Worm (Caenorhabditis elegans) whole organism, late embryonic: ENCODE measurements around the gene irld-17.

Source experiments
- C08G9.2 ChIP-seq: sonication (generic microtip); optimal IDR thresholded peaks from 2 replicates; lab custom pipeline; 2016; ENCODE audit warnings: mild to moderate bottlenecking, missing genetic modification characterization, moderate library complexity, missing compliant biosample characterization
- C38D4.7 ChIP-seq: fragments of 200-800 bp; sonication (Bioruptor generic); optimal IDR thresholded peaks from 2 replicates; lab custom pipeline; 2018; ENCODE audit warnings: mild to moderate bottlenecking, missing genetic modification characterization, moderate library complexity, missing compliant biosample characterization
- F13H6.1 ChIP-seq: sonication (generic microtip); optimal IDR thresholded peaks from 2 replicates; lab custom pipeline; 2016; ENCODE audit warnings: missing genetic modification characterization, missing compliant biosample characterization
- K02D7.2 ChIP-seq: sonication (generic microtip); optimal IDR thresholded peaks from 2 replicates; lab custom pipeline; 2017; ENCODE audit warnings: mild to moderate bottlenecking, missing genetic modification characterization, missing compliant biosample characterization
- K09A11.1 ChIP-seq: sonication (generic microtip); optimal IDR thresholded peaks from 2 replicates; lab custom pipeline; 2017; ENCODE audit warnings: antibody characterized with exemption, mild to moderate bottlenecking, missing genetic modification characterization, missing compliant biosample characterization; ENCODE audit not compliant: insufficient read depth
- Y22D7AL.16 ChIP-seq: sonication (generic microtip); optimal IDR thresholded peaks from 2 replicates; lab custom pipeline; 2016; ENCODE audit warnings: missing genetic modification characterization, missing compliant biosample characterization
- ahr-1 ChIP-seq: sonication (generic microtip); optimal IDR thresholded peaks from 2 replicates; lab custom pipeline; 2016; ENCODE audit warnings: missing genetic modification characterization, missing compliant biosample characterization
- ama-1 ChIP-seq: fragments of 150-350 bp; optimal IDR thresholded peaks from 2 replicates; lab custom pipeline; 2014
- ceh-22 ChIP-seq: sonication (generic microtip); optimal IDR thresholded peaks from 2 replicates; lab custom pipeline; 2017; ENCODE audit warnings: missing biosample characterization, missing genetic modification characterization
- ceh-31 ChIP-seq: sonication (generic microtip); optimal IDR thresholded peaks from 2 replicates; lab custom pipeline; 2016; ENCODE audit warnings: missing genetic modification characterization, missing compliant biosample characterization
- ceh-45 ChIP-seq: fragments of 200-800 bp; sonication (Bioruptor generic); IDR thresholded peaks from 2 replicates; pipeline ENCODE4 v1.3.6; 2022; ENCODE audit warnings: missing genetic modification reagents, missing genetic modification characterization, missing compliant biosample characterization
- ceh-48 ChIP-seq: sonication (generic microtip); optimal IDR thresholded peaks from 2 replicates; lab custom pipeline; 2016; ENCODE audit warnings: missing genetic modification characterization, inconsistent platforms, missing compliant biosample characterization
- che-1 ChIP-seq: sonication (generic microtip); optimal IDR thresholded peaks from 2 replicates; lab custom pipeline; 2016; ENCODE audit warnings: mild to moderate bottlenecking, missing genetic modification characterization, missing compliant biosample characterization
- elt-2 ChIP-seq: sonication (generic microtip); optimal IDR thresholded peaks from 2 replicates; lab custom pipeline; 2016; ENCODE audit warnings: missing genetic modification reagents, missing genetic modification characterization, missing compliant biosample characterization
- elt-4 ChIP-seq: sonication (generic microtip); optimal IDR thresholded peaks from 2 replicates; lab custom pipeline; 2016; ENCODE audit warnings: missing genetic modification characterization, missing compliant biosample characterization
- ets-4 ChIP-seq: sonication (generic microtip); optimal IDR thresholded peaks from 2 replicates; lab custom pipeline; 2016; ENCODE audit warnings: missing genetic modification characterization, missing compliant biosample characterization
- eyg-1 ChIP-seq: sonication (generic microtip); optimal IDR thresholded peaks from 2 replicates; lab custom pipeline; 2016; ENCODE audit warnings: missing genotype, missing genetic modification characterization, missing compliant biosample characterization
- fkh-6 ChIP-seq: sonication (generic microtip); optimal IDR thresholded peaks from 2 replicates; lab custom pipeline; 2016; ENCODE audit warnings: missing genetic modification characterization, missing compliant biosample characterization
- gmeb-2 ChIP-seq: sonication (generic microtip); optimal IDR thresholded peaks from 2 replicates; lab custom pipeline; 2016; ENCODE audit warnings: missing genetic modification characterization, inconsistent platforms, missing compliant biosample characterization
- hlh-15 ChIP-seq: sonication (generic microtip); optimal IDR thresholded peaks from 2 replicates; lab custom pipeline; 2016; ENCODE audit warnings: missing genetic modification characterization, missing compliant biosample characterization
- hlh-30 ChIP-seq: sonication (generic microtip); optimal IDR thresholded peaks from 2 replicates; lab custom pipeline; 2017; ENCODE audit warnings: antibody characterized with exemption, missing genetic modification characterization, missing compliant biosample characterization; ENCODE audit not compliant: insufficient read depth
- hlh-6 ChIP-seq: sonication (generic microtip); optimal IDR thresholded peaks from 2 replicates; lab custom pipeline; 2016; ENCODE audit warnings: missing genotype, missing genetic modification characterization, missing compliant biosample characterization
- hlh-8 ChIP-seq: sonication (generic microtip); optimal IDR thresholded peaks from 2 replicates; lab custom pipeline; 2016; ENCODE audit warnings: missing genotype, missing genetic modification characterization, missing compliant biosample characterization
- lin-11 ChIP-seq: fragments of 200-800 bp; sonication (Bioruptor generic); optimal IDR thresholded peaks from 2 replicates; lab custom pipeline; 2018; ENCODE audit warnings: mild to moderate bottlenecking, missing genetic modification characterization, missing compliant biosample characterization
- nhr-232 ChIP-seq: sonication (generic microtip); optimal IDR thresholded peaks from 2 replicates; lab custom pipeline; 2016; ENCODE audit warnings: missing genetic modification characterization, missing compliant biosample characterization
- npax-4 ChIP-seq: sonication (generic microtip); optimal IDR thresholded peaks from 2 replicates; lab custom pipeline; 2016; ENCODE audit warnings: missing genetic modification characterization, missing compliant biosample characterization
- odd-2 ChIP-seq: sonication (generic microtip); optimal IDR thresholded peaks from 2 replicates; lab custom pipeline; 2017; ENCODE audit warnings: antibody characterized with exemption, mild to moderate bottlenecking, missing genetic modification characterization, missing compliant biosample characterization
- pat-9 ChIP-seq: fragments of 200-800 bp; sonication (Bioruptor generic); optimal IDR thresholded peaks from 2 replicates; lab custom pipeline; 2018; ENCODE audit warnings: mild to moderate bottlenecking, missing genetic modification characterization, moderate library complexity, missing compliant biosample characterization
- pha-4 ChIP-seq: fragments of 150-350 bp; optimal IDR thresholded peaks from 2 replicates; lab custom pipeline; 2018; ENCODE audit warnings: missing biosample characterization, missing genetic modification reagents, missing genetic modification characterization
- pqm-1 ChIP-seq: sonication (generic microtip); optimal IDR thresholded peaks from 2 replicates; lab custom pipeline; 2016; ENCODE audit warnings: missing genetic modification characterization, missing compliant biosample characterization
- pros-1 ChIP-seq: fragments of 150-350 bp; optimal IDR thresholded peaks from 2 replicates; lab custom pipeline; 2014; ENCODE audit warnings: missing biosample characterization, missing genetic modification reagents, missing genetic modification characterization
- ref-2 ChIP-seq: sonication (generic microtip); optimal IDR thresholded peaks from 2 replicates; lab custom pipeline; 2016; ENCODE audit warnings: missing genetic modification characterization, missing compliant biosample characterization
- sdc-2 ChIP-seq: sonication (generic microtip); optimal IDR thresholded peaks from 2 replicates; lab custom pipeline; 2016; ENCODE audit warnings: missing genotype, missing genetic modification characterization, missing compliant biosample characterization
- syd-9 ChIP-seq: sonication (generic microtip); optimal IDR thresholded peaks from 2 replicates; lab custom pipeline; 2016; ENCODE audit warnings: mild to moderate bottlenecking, missing genetic modification characterization, moderate library complexity, missing compliant biosample characterization
- tbx-7 ChIP-seq: sonication (generic microtip); optimal IDR thresholded peaks from 2 replicates; lab custom pipeline; 2016; ENCODE audit warnings: missing genotype, missing genetic modification characterization, missing compliant biosample characterization
- ttx-3 ChIP-seq: sonication (generic microtip); optimal IDR thresholded peaks from 2 replicates; lab custom pipeline; 2016; ENCODE audit warnings: missing genetic modification reagents, missing genetic modification characterization, missing compliant biosample characterization
- unc-3 ChIP-seq, 2 experiments: fragments of 200-800 bp in 1 of 2; sonication (Bioruptor generic) in 1 of 2; sonication (generic microtip) in 1 of 2; conservative IDR thresholded peaks in 1 of 2; optimal IDR thresholded peaks in 1 of 2; 2 replicates each; pipeline versions ENCODE4 v1.3.6 to Lab custom; 2016 to 2022; ENCODE audit warnings: missing compliant biosample characterization in 2 of 2, missing genetic modification characterization in 2 of 2, missing genetic modification reagents in 1 of 2
- unc-42 ChIP-seq: sonication (generic microtip); optimal IDR thresholded peaks from 2 replicates; lab custom pipeline; 2016; ENCODE audit warnings: missing genotype, missing genetic modification characterization, missing compliant biosample characterization
- unc-55 ChIP-seq: sonication (generic microtip); optimal IDR thresholded peaks from 2 replicates; lab custom pipeline; 2017; ENCODE audit warnings: missing biosample characterization, missing genetic modification reagents, missing genetic modification characterization
- unc-86 ChIP-seq: sonication (generic microtip); optimal IDR thresholded peaks from 2 replicates; lab custom pipeline; 2016; ENCODE audit warnings: missing genetic modification characterization, missing compliant biosample characterization
- zip-5 ChIP-seq: sonication (generic microtip); optimal IDR thresholded peaks from 2 replicates; lab custom pipeline; 2016; ENCODE audit warnings: missing genetic modification characterization, missing compliant biosample characterization

Gene irld-17

DNA sequence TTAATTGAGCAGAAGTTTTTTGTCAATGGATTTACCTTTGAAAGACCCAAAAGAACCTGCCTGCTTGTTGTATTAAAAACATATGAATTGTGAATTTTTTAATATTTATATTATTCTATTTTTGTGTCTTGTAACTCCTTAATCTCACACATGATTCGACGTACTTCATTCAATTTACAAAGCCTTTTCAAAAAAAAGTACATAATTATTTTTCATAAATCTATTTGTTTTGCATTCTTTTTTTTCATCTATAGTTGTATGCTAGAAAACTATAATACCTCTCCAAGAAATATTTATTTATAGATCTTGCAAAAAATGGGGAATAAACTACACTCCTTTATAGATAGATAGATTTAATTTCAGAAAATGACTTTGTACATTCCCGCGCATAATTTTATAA lies 13.1 kb upstream of the irld-17 start, which contains the start of gene nhr-179:
nhr-179 (minus strand) TSS at position 101 of the 400 bp plus-strand sequence.
- TF ChIP-seq ama-1 (lab: Kevin White, UChicago) (no peak), hlh-8 (no peak), ttx-3 (tag; lab: Kevin White, UChicago) (no peak), fkh-6 (tag; lab: Kevin White, UChicago) (no peak), pat-9 (tag; lab: Kevin White, UChicago) (no peak), pha-4 (no peak), pqm-1 (tag; lab: Kevin White, UChicago) (no peak), ahr-1 (tag; lab: Kevin White, UChicago) (no peak), ceh-22 (tag; lab: Kevin White, UChicago) (no peak)

- no peak for TF ChIP-seq ref-2
- no peak for TF ChIP-seq ets-4 (tag; lab: Kevin White, UChicago)
- TF ChIP-seq ahr-1 (tag; lab: Kevin White, UChicago), result no peak
- TF ChIP-seq eyg-1 (tag; lab: Kevin White, UChicago), result no peak
- TF ChIP-seq odd-2 (tag; lab: Kevin White, UChicago), result no peak
- TF ChIP-seq che-1 (tag; lab: Kevin White, UChicago), result no peak
- TF ChIP-seq npax-4 (tag; lab: Kevin White, UChicago), result no peak
- no peak for TF ChIP-seq syd-9 (tag; lab: Kevin White, UChicago)
- TF ChIP-seq hlh-15 (tag; lab: Kevin White, UChicago), result no peak
- no peak for TF ChIP-seq gmeb-2
- TF ChIP-seq sdc-2 (tag; lab: Kevin White, UChicago), result no peak
- no peak for TF ChIP-seq K09A11.1 (tag; lab: Kevin White, UChicago)
- no peak for TF ChIP-seq hlh-6 (tag; lab: Kevin White, UChicago)
- TF ChIP-seq elt-4 (tag; lab: Kevin White, UChicago), result no peak
- no peak for TF ChIP-seq C08G9.2 (tag; lab: Kevin White, UChicago)
- no peak for TF ChIP-seq hlh-30 (tag; lab: Kevin White, UChicago)
- no peak for TF ChIP-seq hlh-8
- TF ChIP-seq ceh-31, result no peak
Observed at ce11 chrV:1620537-1620936, 11.3 kb upstream of the irld-17 start.

ce11 chrV:1621494-1621893 lies 10.3 kb upstream of the irld-17 start, which contains the start of gene nhr-117:
nhr-117 (minus strand) TSS chrV:1621520.
- TF ChIP-seq nhr-232 (tag; lab: Kevin White, UChicago), result no peak
- no peak for TF ChIP-seq unc-3 (GFP tag; conservative IDR thresholded peaks at IDR 0.05; lab: Robert Waterston, UW)
- no peak for TF ChIP-seq unc-3 (tag; optimal IDR thresholded peaks at IDR 0.05; lab: Kevin White, UChicago)
- no peak for TF ChIP-seq ceh-45
- no peak for TF ChIP-seq npax-4 (tag; lab: Kevin White, UChicago)
- no peak for TF ChIP-seq ama-1 (lab: Kevin White, UChicago)
- TF ChIP-seq tbx-7 (tag; lab: Kevin White, UChicago), result no peak
- no peak for TF ChIP-seq hlh-30 (tag; lab: Kevin White, UChicago)
- no peak for TF ChIP-seq unc-55
- no peak for TF ChIP-seq lin-11 (tag; lab: Kevin White, UChicago)
- TF ChIP-seq Y22D7AL.16 (tag; lab: Kevin White, UChicago), result no peak
- TF ChIP-seq unc-86 (tag; lab: Kevin White, UChicago), result no peak
- no peak for TF ChIP-seq fkh-6 (tag; lab: Kevin White, UChicago)
- no peak for TF ChIP-seq K09A11.1 (tag; lab: Kevin White, UChicago)
- TF ChIP-seq, all 69 proteins: peak for 0

ce11 chrV:1623429-1623828 lies 8.4 kb upstream of the irld-17 start:
- TF ChIP-seq ceh-48 (no peak), elt-4 (tag; lab: Kevin White, UChicago) (no peak), elt-2 (tag; lab: Kevin White, UChicago) (no peak), hlh-8 (no peak), odd-2 (tag; lab: Kevin White, UChicago) (no peak), C38D4.7 (no peak), ref-2 (no peak), C08G9.2 (tag; lab: Kevin White, UChicago) (no peak), pros-1 (tag; lab: Kevin White, UChicago) (no peak), K02D7.2 (tag; lab: Kevin White, UChicago) (no peak), unc-42 (tag; lab: Kevin White, UChicago) (no peak), ahr-1 (tag; lab: Kevin White, UChicago) (no peak), F13H6.1 (tag; lab: Kevin White, UChicago) (no peak), zip-5 (tag; lab: Kevin White, UChicago) (no peak)
